Fruit fly (Drosophila melanogaster) whole organism, prepupa: ENCODE data around the gene ORMDL.

Source experiments
- Blimp-1 ChIP-seq: fragments of 200-800 bp; sonication (Bioruptor generic); optimal IDR thresholded peaks from 3 replicates; lab custom pipeline; 2017; ENCODE audit warnings: missing biosample characterization, missing genetic modification characterization, mild to moderate bottlenecking, moderate library complexity, missing genetic modification reagents
- CG10669 ChIP-seq: fragments of 200-800 bp; sonication (Bioruptor generic); optimal IDR thresholded peaks from 3 replicates; lab custom pipeline; 2018; ENCODE audit warnings: missing biosample characterization, mild to moderate bottlenecking, missing genetic modification characterization, moderate library complexity
- CG11294 ChIP-seq: fragments of 200-800 bp; sonication (Bioruptor generic); IDR thresholded peaks from 2 replicates; pipeline ENCODE4 v1.3.6; 2022; ENCODE audit warnings: missing biosample characterization, missing genetic modification characterization
- CG11902 ChIP-seq: fragments of 200-800 bp; sonication (Bioruptor generic); optimal IDR thresholded peaks from 3 replicates; lab custom pipeline; 2016; ENCODE audit warnings: missing biosample characterization, missing genetic modification characterization
- CG15336 ChIP-seq: fragments of 200-800 bp; sonication (Bioruptor generic); IDR thresholded peaks from 2 replicates; pipeline ENCODE4 v1.3.6; 2022; ENCODE audit warnings: missing biosample characterization, missing genetic modification characterization
- CG1621 ChIP-seq: fragments of 200-800 bp; sonication (Bioruptor generic); optimal IDR thresholded peaks from 3 replicates; lab custom pipeline; 2018; ENCODE audit warnings: missing biosample characterization, mild to moderate bottlenecking, missing genetic modification characterization
- CG16779 ChIP-seq: fragments of 200-800 bp; sonication (Bioruptor generic); optimal IDR thresholded peaks from 3 replicates; lab custom pipeline; 2017; ENCODE audit warnings: missing biosample characterization, mild to moderate bottlenecking, missing genetic modification characterization
- CG31627 ChIP-seq: fragments of 200-800 bp; sonication (Bioruptor generic); optimal IDR thresholded peaks from 3 replicates; lab custom pipeline; 2016; ENCODE audit warnings: missing biosample characterization, missing genetic modification characterization
- CG3919 ChIP-seq: fragments of 200-800 bp; sonication (Bioruptor generic); optimal IDR thresholded peaks from 3 replicates; lab custom pipeline; 2016; ENCODE audit warnings: missing biosample characterization, missing genetic modification characterization
- CG4318 ChIP-seq: fragments of 200-800 bp; sonication (Bioruptor generic); optimal IDR thresholded peaks from 3 replicates; lab custom pipeline; 2017; ENCODE audit warnings: missing biosample characterization, mild to moderate bottlenecking, missing genetic modification characterization
- CG6163 ChIP-seq: fragments of 200-800 bp; sonication (Bioruptor generic); IDR thresholded peaks from 3 replicates; pipeline ENCODE4 v1.3.6; 2022; ENCODE audit warnings: missing biosample characterization, missing genetic modification characterization
- CG6276 ChIP-seq: fragments of 200-800 bp; sonication (Bioruptor generic); optimal IDR thresholded peaks from 2 replicates; lab custom pipeline; 2017; ENCODE audit warnings: missing biosample characterization, mild to moderate bottlenecking, missing genetic modification characterization
- CG6808 ChIP-seq: fragments of 200-800 bp; sonication (Bioruptor generic); optimal IDR thresholded peaks from 3 replicates; lab custom pipeline; 2017; ENCODE audit warnings: missing biosample characterization, missing genetic modification characterization, mild to moderate bottlenecking, moderate library complexity, missing genetic modification reagents
- CG6854 ChIP-seq: fragments of 200-800 bp; sonication (Bioruptor generic); optimal IDR thresholded peaks from 2 replicates; lab custom pipeline; 2017; ENCODE audit warnings: missing biosample characterization, mild to moderate bottlenecking, missing genetic modification characterization
- CG8119 ChIP-seq: fragments of 200-800 bp; sonication (Bioruptor generic); IDR thresholded peaks from 3 replicates; pipeline ENCODE4 v1.3.6; 2022; ENCODE audit warnings: missing biosample characterization, missing genetic modification characterization
- CG8632 ChIP-seq: fragments of 200-800 bp; sonication (Bioruptor generic); optimal IDR thresholded peaks from 3 replicates; lab custom pipeline; 2016; ENCODE audit warnings: missing biosample characterization, missing genetic modification characterization
- CG9139 ChIP-seq: fragments of 200-800 bp; sonication (Bioruptor generic); optimal IDR thresholded peaks from 3 replicates; lab custom pipeline; 2017; ENCODE audit warnings: missing biosample characterization, mild to moderate bottlenecking, missing genetic modification characterization
- Eip78C ChIP-seq: fragments of 200-800 bp; sonication (Bioruptor generic); peaks from one replicate; lab custom pipeline; 2016; ENCODE audit warnings: missing biosample characterization, missing genetic modification characterization
- Eip93F ChIP-seq: fragments of 200-800 bp; sonication (Bioruptor generic); optimal IDR thresholded peaks from 2 replicates; lab custom pipeline; 2016; ENCODE audit warnings: missing biosample characterization, mild to moderate bottlenecking, missing genetic modification characterization
- Ets96B ChIP-seq: fragments of 200-800 bp; optimal IDR thresholded peaks from 2 replicates; lab custom pipeline; 2019; ENCODE audit warnings: missing biosample characterization, mild to moderate bottlenecking, missing genetic modification characterization, moderate library complexity
- Gug ChIP-seq: fragments of 200-800 bp; sonication (Bioruptor generic); IDR thresholded peaks from 2 replicates; pipeline ENCODE4 v1.3.6; 2022; ENCODE audit warnings: missing biosample characterization, missing genetic modification characterization
- Hr38 ChIP-seq: sonication (Bioruptor generic); optimal IDR thresholded peaks from 2 replicates; lab custom pipeline; 2016; ENCODE audit warnings: missing biosample characterization, missing genetic modification characterization
- Hr39 ChIP-seq: fragments of 200-800 bp; sonication (Bioruptor generic); optimal IDR thresholded peaks from 2 replicates; lab custom pipeline; 2016; ENCODE audit warnings: missing biosample characterization, missing genetic modification characterization
- Lpt ChIP-seq: fragments of 200-800 bp; sonication (Bioruptor generic); optimal IDR thresholded peaks from 3 replicates; lab custom pipeline; 2016; ENCODE audit warnings: missing biosample characterization, missing genetic modification characterization
- Met ChIP-seq: fragments of 200-800 bp; sonication (Bioruptor generic); optimal IDR thresholded peaks from 3 replicates; lab custom pipeline; 2016; ENCODE audit warnings: missing biosample characterization, missing genetic modification characterization
- OdsH ChIP-seq: fragments of 200-800 bp; sonication (Bioruptor generic); optimal IDR thresholded peaks from 3 replicates; lab custom pipeline; 2016; ENCODE audit warnings: missing biosample characterization, missing genetic modification characterization
- Sox102F ChIP-seq: fragments of 200-800 bp; sonication (Bioruptor generic); optimal IDR thresholded peaks from 2 replicates; lab custom pipeline; 2016; ENCODE audit warnings: missing biosample characterization, mild to moderate bottlenecking, missing genetic modification characterization
- Sox14 ChIP-seq: fragments of 200-800 bp; sonication (Bioruptor generic); optimal IDR thresholded peaks from 3 replicates; lab custom pipeline; 2016; ENCODE audit warnings: missing biosample characterization, missing genetic modification characterization
- achi ChIP-seq: fragments of 200-800 bp; sonication (Bioruptor generic); optimal IDR thresholded peaks from 3 replicates; lab custom pipeline; 2016; ENCODE audit warnings: missing biosample characterization, missing genetic modification characterization
- acj6 ChIP-seq: fragments of 200-800 bp; sonication (Bioruptor generic); optimal IDR thresholded peaks from 3 replicates; lab custom pipeline; 2016; ENCODE audit warnings: missing biosample characterization, missing genetic modification characterization
- dac ChIP-seq: fragments of 200-800 bp; sonication (Bioruptor generic); optimal IDR thresholded peaks from 2 replicates; lab custom pipeline; 2017; ENCODE audit warnings: missing biosample characterization, mild to moderate bottlenecking, missing genetic modification characterization
- dsx ChIP-seq: fragments of 200-800 bp; optimal IDR thresholded peaks from 3 replicates; lab custom pipeline; 2019; ENCODE audit warnings: missing biosample characterization, mild to moderate bottlenecking, missing genetic modification characterization, moderate library complexity; ENCODE audit not compliant: poor library complexity, severe bottlenecking
- eg ChIP-seq: fragments of 200-800 bp; sonication (Bioruptor generic); IDR thresholded peaks from 3 replicates; pipeline ENCODE4 v1.3.6; 2022; ENCODE audit warnings: missing biosample characterization, missing genetic modification characterization
- esn ChIP-seq: fragments of 200-800 bp; sonication (Bioruptor generic); optimal IDR thresholded peaks from 2 replicates; lab custom pipeline; 2016; ENCODE audit warnings: missing biosample characterization, mild to moderate bottlenecking, missing genetic modification characterization, moderate library complexity
- fd59A ChIP-seq: fragments of 200-800 bp; sonication (Bioruptor generic); optimal IDR thresholded peaks from 2 replicates; lab custom pipeline; 2017; ENCODE audit warnings: missing biosample characterization, mild to moderate bottlenecking, missing genetic modification characterization, missing genetic modification reagents
- fkh ChIP-seq: fragments of 200-800 bp; sonication (Bioruptor generic); optimal IDR thresholded peaks from 3 replicates; lab custom pipeline; 2017; ENCODE audit warnings: missing biosample characterization, mild to moderate bottlenecking, missing genetic modification characterization, moderate library complexity
- lz ChIP-seq: fragments of 200-800 bp; sonication (Bioruptor generic); optimal IDR thresholded peaks from 3 replicates; lab custom pipeline; 2016; ENCODE audit warnings: missing biosample characterization, missing genetic modification characterization
- net ChIP-seq: fragments of 200-800 bp; sonication (Bioruptor generic); optimal IDR thresholded peaks from 3 replicates; lab custom pipeline; 2016; ENCODE audit warnings: missing biosample characterization, missing genetic modification characterization
- pdm3 ChIP-seq: fragments of 200-800 bp; sonication (Bioruptor generic); optimal IDR thresholded peaks from 3 replicates; lab custom pipeline; 2016; ENCODE audit warnings: missing biosample characterization, missing genetic modification characterization
- salr ChIP-seq, 2 experiments: fragments of 200-800 bp; sonication (Bioruptor generic); optimal IDR thresholded peaks; 3 replicates each; lab custom pipeline; 2016 to 2018; ENCODE audit warnings: missing biosample characterization in 2 of 2, missing genetic modification characterization in 2 of 2, mild to moderate bottlenecking in 1 of 2
- spab ChIP-seq: fragments of 200-800 bp; sonication (Bioruptor generic); optimal IDR thresholded peaks from 2 replicates; lab custom pipeline; 2017; ENCODE audit warnings: missing biosample characterization, mild to moderate bottlenecking, missing genetic modification characterization, missing genetic modification reagents
- ss ChIP-seq, 2 experiments: fragments of 200-800 bp; sonication (Bioruptor generic); optimal IDR thresholded peaks; 2 replicates in 1 of 2; 3 replicates in 1 of 2; lab custom pipeline; 2017 to 2018; ENCODE audit warnings: mild to moderate bottlenecking in 2 of 2, missing biosample characterization in 2 of 2, missing genetic modification characterization in 2 of 2, moderate library complexity in 1 of 2
- svp ChIP-seq: fragments of 200-800 bp; sonication (Bioruptor generic); peaks from one replicate; lab custom pipeline; 2016; ENCODE audit warnings: missing biosample characterization, missing genetic modification characterization

Gene ORMDL

dm6 chr3L:21640815-21641214 lies 5.7 kb downstream of the ORMDL start, which contains the start of gene Atox1 (continued):
- TF ChIP-seq fkh (peak; percentile 14), CG3919 (GFP tag; lab: Kevin White, UChicago) (no peak), acj6 (GFP tag; lab: Kevin White, UChicago) (no peak), Gug (GFP tag; lab: Robert Waterston, UW) (no peak), CG10669 (GFP tag; lab: Kevin White, UChicago) (no peak), Eip78C (GFP tag; lab: Kevin White, UChicago) (peak; percentile 81), CG16779 (no peak), Lpt (GFP tag; lab: Kevin White, UChicago) (no peak), net (GFP tag; lab: Kevin White, UChicago) (no peak), CG8632 (no peak), esn (GFP tag; lab: Kevin White, UChicago) (peak; percentile 48)

DNA sequence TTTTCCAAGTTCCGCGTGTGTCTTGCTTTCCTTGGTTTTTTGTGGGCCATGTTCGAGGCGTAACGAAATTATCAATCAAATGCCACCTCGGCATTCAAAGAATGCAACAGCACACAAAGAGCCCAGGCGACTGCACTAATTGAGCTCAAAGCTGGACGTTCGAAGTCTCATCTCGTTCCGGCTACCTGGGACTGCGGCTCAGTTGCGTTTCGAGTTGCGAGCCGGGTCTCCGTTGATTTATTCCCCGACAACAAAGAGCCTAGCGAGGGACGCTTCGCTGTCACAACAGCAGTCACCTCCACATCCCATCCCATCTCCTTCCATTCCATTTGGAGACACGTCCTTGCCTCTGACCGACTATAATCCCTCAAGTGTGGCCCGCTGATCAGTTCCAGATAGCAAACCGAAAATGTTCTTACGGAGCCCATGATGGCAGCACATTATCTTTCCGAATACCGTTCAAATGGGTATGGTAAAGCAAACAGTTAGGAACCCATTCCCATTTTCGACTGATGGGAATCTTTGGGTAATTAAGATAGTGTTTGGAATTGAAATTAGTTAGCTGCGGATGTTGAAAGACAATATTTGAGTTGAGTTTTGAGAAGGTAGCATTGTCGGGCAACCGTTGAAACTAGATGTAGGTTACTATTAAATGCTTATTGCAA lies 7.9 kb downstream of the ORMDL start:
- TF ChIP-seq Eip78C (GFP tag; lab: Kevin White, UChicago) = peak; percentile 36
- peak; percentile 12 for TF ChIP-seq svp (GFP tag; lab: Kevin White, UChicago)
- no peak for TF ChIP-seq Met

DNA sequence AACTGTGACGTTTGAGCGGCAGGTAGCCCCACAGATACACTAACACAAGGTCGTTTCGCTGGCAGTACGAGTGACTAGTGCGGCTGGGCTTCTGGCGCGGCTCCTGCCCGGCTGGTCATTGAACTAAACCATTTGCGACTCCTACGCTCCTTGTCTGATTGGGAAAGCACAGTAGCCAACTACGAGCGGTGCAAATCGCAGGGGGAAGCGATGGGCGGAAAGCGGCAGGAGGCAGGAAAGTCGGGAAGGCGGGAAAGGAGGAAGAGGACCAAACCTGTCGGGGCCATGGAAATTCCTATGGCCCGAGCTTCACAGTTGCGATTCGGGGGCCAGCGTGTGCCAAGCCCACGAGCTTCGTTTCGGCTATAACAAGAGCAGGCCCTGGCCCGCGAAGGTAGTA lies 9.1 kb downstream of the ORMDL start:
- TF ChIP-seq achi (GFP tag; lab: Kevin White, UChicago) (no peak), CG15336 (no peak), lz (GFP tag; lab: Kevin White, UChicago) (no peak), Sox14 (GFP tag; lab: Kevin White, UChicago) (no peak), CG11902 (GFP tag; lab: Kevin White, UChicago) (no peak), Eip93F (GFP tag; lab: Kevin White, UChicago) (no peak), fd59A (GFP tag; lab: Kevin White, UChicago) (no peak), acj6 (GFP tag; lab: Kevin White, UChicago) (no peak), salr (GFP tag; optimal IDR thresholded peaks at IDR 0.05; lab: Kevin White, UChicago) (no peak), OdsH (no peak), CG31627 (GFP tag; lab: Kevin White, UChicago) (no peak), Lpt (GFP tag; lab: Kevin White, UChicago) (peak; percentile 57), Sox102F (GFP tag; lab: Kevin White, UChicago) (no peak), eg (GFP tag; lab: Robert Waterston, UW) (0 out of 3 replicates have a peak, but pooled peaks have one; percentile 26), ss (GFP tag; optimal IDR thresholded peaks at IDR 0.05; lab: Kevin White, UChicago) (no peak), CG4318 (GFP tag; lab: Kevin White, UChicago) (no peak), net (GFP tag; lab: Kevin White, UChicago) (no peak), spab (GFP tag; lab: Kevin White, UChicago) (no peak), Eip78C (GFP tag; lab: Kevin White, UChicago) (peak; percentile 46), Hr38 (GFP tag; lab: Kevin White, UChicago) (no peak), CG8632 (no peak), svp (GFP tag; lab: Kevin White, UChicago) (peak; percentile 5), CG6163 (GFP tag; lab: Robert Waterston, UW) (0 out of 3 replicates have a peak, but pooled peaks have one; percentile 8), CG6276 (GFP tag; lab: Kevin White, UChicago) (no peak), dac (no peak), CG8119 (no peak), CG11294 (no peak), CG1621 (tag; lab: Kevin White, UChicago) (no peak), CG9139 (GFP tag; lab: Kevin White, UChicago) (no peak), Blimp-1 (no peak), pdm3 (GFP tag; lab: Kevin White, UChicago) (no peak), Hr39 (no peak), CG6854 (no peak), CG6808 (no peak), dsx (GFP tag; lab: Kevin White, UChicago) (no peak), Ets96B (no peak), Met (no peak)
- TF ChIP-seq, all 60 proteins: peak for 5
